Worm (Caenorhabditis elegans) whole organism, L2 larva: ENCODE results near the gene K07B1.4.

Experiments used
- C34F6.9 ChIP-seq: fragments of 150-350 bp; optimal IDR thresholded peaks from 2 replicates; lab custom pipeline; 2014; ENCODE audit warnings: missing biosample characterization, missing genetic modification characterization
- R02D3.7 ChIP-seq: fragments of 150-350 bp; optimal IDR thresholded peaks from 2 replicates; lab custom pipeline; 2014; ENCODE audit warnings: missing biosample characterization, missing genetic modification characterization
- Y55F3AM.14 ChIP-seq: fragments of 200-800 bp; sonication (Bioruptor generic); optimal IDR thresholded peaks from 2 replicates; lab custom pipeline; 2018; ENCODE audit warnings: mild to moderate bottlenecking, missing genetic modification characterization, missing compliant biosample characterization
- ZK546.5 ChIP-seq: sonication (generic microtip); optimal IDR thresholded peaks from 2 replicates; lab custom pipeline; 2017; ENCODE audit warnings: missing biosample characterization, missing genetic modification characterization
- aly-2 ChIP-seq: fragments of 150-350 bp; optimal IDR thresholded peaks from 2 replicates; lab custom pipeline; 2014; ENCODE audit warnings: missing biosample characterization, missing genetic modification characterization
- blmp-1 ChIP-seq: sonication (generic microtip); optimal IDR thresholded peaks from 2 replicates; lab custom pipeline; 2017; ENCODE audit warnings: missing genetic modification characterization, mild to moderate bottlenecking, missing compliant biosample characterization, antibody characterized with exemption, moderate library complexity; ENCODE audit not compliant: insufficient read depth
- ceh-16 ChIP-seq: fragments of 150-350 bp; optimal IDR thresholded peaks from 2 replicates; lab custom pipeline; 2014; ENCODE audit warnings: missing biosample characterization, missing genetic modification characterization
- ceh-82 ChIP-seq: fragments of 150-350 bp; optimal IDR thresholded peaks from 2 replicates; lab custom pipeline; 2014; ENCODE audit warnings: missing biosample characterization, missing genetic modification characterization
- crh-2 ChIP-seq: sonication (generic microtip); optimal IDR thresholded peaks from 2 replicates; lab custom pipeline; 2017; ENCODE audit warnings: missing biosample characterization, missing genetic modification characterization
- dmd-4 ChIP-seq: sonication (generic microtip); optimal IDR thresholded peaks from 2 replicates; lab custom pipeline; 2017; ENCODE audit warnings: missing biosample characterization, missing genetic modification characterization
- egl-27 ChIP-seq: sonication (generic microtip); optimal IDR thresholded peaks from 3 replicates; lab custom pipeline; 2017; ENCODE audit warnings: missing biosample characterization, missing genetic modification reagents, missing genetic modification characterization
- elt-1 ChIP-seq: fragments of 150-350 bp; optimal IDR thresholded peaks from 2 replicates; lab custom pipeline; 2014; ENCODE audit warnings: missing biosample characterization, missing genetic modification characterization
- elt-3 ChIP-seq: sonication (generic microtip); optimal IDR thresholded peaks from 2 replicates; lab custom pipeline; 2017; ENCODE audit warnings: missing biosample characterization, missing genetic modification characterization
- fos-1 ChIP-seq: fragments of 150-350 bp; optimal IDR thresholded peaks from 2 replicates; lab custom pipeline; 2014; ENCODE audit warnings: missing biosample characterization, missing genetic modification characterization
- lin-11 ChIP-seq: fragments of 150-350 bp; sonication (generic microtip); optimal IDR thresholded peaks from 2 replicates; lab custom pipeline; 2014; ENCODE audit warnings: missing biosample characterization, missing genetic modification characterization, inconsistent platforms, mixed read lengths
- lin-13 ChIP-seq: fragments of 150-350 bp; optimal IDR thresholded peaks from 2 replicates; lab custom pipeline; 2014; ENCODE audit warnings: missing biosample characterization, missing genetic modification reagents, missing genetic modification characterization
- lin-39 ChIP-seq: fragments of 150-350 bp; optimal IDR thresholded peaks from 2 replicates; lab custom pipeline; 2014; ENCODE audit warnings: missing biosample characterization, missing genetic modification reagents, missing genetic modification characterization
- lsy-2 ChIP-seq, 2 experiments: fragments of 150-350 bp in 1 of 2; sonication (generic microtip) in 1 of 2; optimal IDR thresholded peaks; 2 replicates each; lab custom pipeline; 2014 to 2017; ENCODE audit warnings: missing biosample characterization in 2 of 2, missing genetic modification characterization in 2 of 2
- mab-5 ChIP-seq: fragments of 150-350 bp; optimal IDR thresholded peaks from 2 replicates; lab custom pipeline; 2014; ENCODE audit warnings: missing biosample characterization, missing genetic modification characterization
- mdl-1 ChIP-seq, 2 experiments: fragments of 150-350 bp in 1 of 2; sonication (generic microtip) in 1 of 2; optimal IDR thresholded peaks; 2 replicates each; lab custom pipeline; 2017; ENCODE audit warnings: missing biosample characterization in 2 of 2, missing genetic modification characterization in 2 of 2
- nhr-10 ChIP-seq: sonication (generic microtip); optimal IDR thresholded peaks from 2 replicates; lab custom pipeline; 2017; ENCODE audit warnings: missing biosample characterization, missing genetic modification characterization
- nhr-12 ChIP-seq: fragments of 150-350 bp; optimal IDR thresholded peaks from 2 replicates; lab custom pipeline; 2014; ENCODE audit warnings: missing biosample characterization, missing genetic modification characterization
- nhr-129 ChIP-seq: fragments of 150-350 bp; optimal IDR thresholded peaks from 2 replicates; lab custom pipeline; 2014; ENCODE audit warnings: missing biosample characterization, missing genetic modification characterization
- nhr-21 ChIP-seq: fragments of 150-350 bp; optimal IDR thresholded peaks from 2 replicates; lab custom pipeline; 2014; ENCODE audit warnings: missing biosample characterization, missing genetic modification characterization
- nhr-23 ChIP-seq: fragments of 150-350 bp; optimal IDR thresholded peaks from 2 replicates; lab custom pipeline; 2014; ENCODE audit warnings: missing biosample characterization, missing genetic modification reagents, missing genetic modification characterization
- nhr-25 ChIP-seq: fragments of 150-350 bp; sonication (generic microtip); optimal IDR thresholded peaks from 3 replicates; lab custom pipeline; 2014; ENCODE audit warnings: missing biosample characterization, missing genetic modification characterization
- nhr-77 ChIP-seq: fragments of 150-350 bp; optimal IDR thresholded peaks from 2 replicates; lab custom pipeline; 2014; ENCODE audit warnings: missing biosample characterization, missing genetic modification characterization
- peb-1 ChIP-seq: fragments of 150-350 bp; optimal IDR thresholded peaks from 2 replicates; lab custom pipeline; 2014; ENCODE audit warnings: missing biosample characterization, missing genetic modification characterization
- sem-4 ChIP-seq: fragments of 150-350 bp; optimal IDR thresholded peaks from 2 replicates; lab custom pipeline; 2014; ENCODE audit warnings: missing biosample characterization, missing genetic modification reagents, missing genetic modification characterization
- skn-1 ChIP-seq: sonication (generic microtip); optimal IDR thresholded peaks from 2 replicates; lab custom pipeline; 2017; ENCODE audit warnings: missing biosample characterization, missing genetic modification characterization
- sma-3 ChIP-seq: sonication (generic microtip); optimal IDR thresholded peaks from 2 replicates; lab custom pipeline; 2016; ENCODE audit warnings: missing genetic modification reagents, missing genetic modification characterization, missing compliant biosample characterization
- sma-9 ChIP-seq, 2 experiments: fragments of 150-350 bp in 1 of 2; sonication (generic microtip) in 1 of 2; optimal IDR thresholded peaks; 2 replicates each; lab custom pipeline; 2014 to 2016; ENCODE audit warnings: missing genetic modification characterization in 2 of 2, mild to moderate bottlenecking in 1 of 2, missing biosample characterization in 1 of 2, missing compliant biosample characterization in 1 of 2, missing genetic modification reagents in 1 of 2, moderate library complexity in 1 of 2
- snpc-4 ChIP-seq: fragments of 150-350 bp; optimal IDR thresholded peaks from 2 replicates; lab custom pipeline; 2014; ENCODE audit warnings: missing biosample characterization, missing genetic modification characterization
- unc-55 ChIP-seq: fragments of 150-350 bp; sonication (generic microtip); optimal IDR thresholded peaks from 3 replicates; lab custom pipeline; 2014; ENCODE audit warnings: missing biosample characterization, missing genetic modification reagents, missing genetic modification characterization
- zag-1 ChIP-seq: fragments of 150-350 bp; optimal IDR thresholded peaks from 2 replicates; lab custom pipeline; 2014; ENCODE audit warnings: missing biosample characterization, missing genetic modification characterization
- ztf-1 ChIP-seq: fragments of 200-800 bp; sonication (Bioruptor generic); conservative IDR thresholded peaks from 2 replicates; pipeline ENCODE4 v1.3.6; 2022; ENCODE audit warnings: missing genetic modification characterization, missing compliant biosample characterization

K07B1.4 gene

ce11 chrV:9328670-9329069 lies at the start of gene K07B1.4:
Gene K07B1.4 (plus strand): TSS chrV:9328970.
- TF ChIP-seq lsy-2 (tag; optimal IDR thresholded peaks at IDR 0.05; lab: Kevin White, UChicago) (no peak), nhr-10 (no peak), lin-39 (tag; lab: Kevin White, UChicago) (no peak), nhr-23 (tag; lab: Kevin White, UChicago) (no peak), ZK546.5 (no peak), C34F6.9 (tag; lab: Kevin White, UChicago) (no peak)

- no peak for TF ChIP-seq zag-1 (tag; lab: Kevin White, UChicago)
These were observed 46.7 kb upstream of the K07B1.4 start, which contains the start of gene hlh-10 for ce11 chrV:9282110-9282509. Gene hlh-10 (minus strand): TSS chrV:9282210.

- no peak for TF ChIP-seq crh-2 (tag; lab: Kevin White, UChicago)
- TF ChIP-seq C34F6.9 (tag; lab: Kevin White, UChicago): no peak
- TF ChIP-seq nhr-129 (tag; lab: Kevin White, UChicago): no peak
- TF ChIP-seq sem-4 (tag; lab: Kevin White, UChicago): no peak
- no peak for TF ChIP-seq nhr-25 (tag; lab: Kevin White, UChicago)
- TF ChIP-seq zag-1 (tag; lab: Kevin White, UChicago): no peak
- TF ChIP-seq elt-1 (tag; lab: Kevin White, UChicago): no peak
- no peak for TF ChIP-seq fos-1 (tag; lab: Kevin White, UChicago)
- no peak for TF ChIP-seq sma-9 (GFP tag; optimal IDR thresholded peaks at IDR 0.05; lab: Kevin White, UChicago)
- no peak for TF ChIP-seq sma-9 (tag; optimal IDR thresholded peaks at IDR 0.05; lab: Kevin White, UChicago)
- no peak for TF ChIP-seq blmp-1 (tag; lab: Kevin White, UChicago)
- no peak for TF ChIP-seq lin-39 (tag; lab: Kevin White, UChicago)
- TF ChIP-seq ztf-1 (GFP tag; lab: Robert Waterston, UW): no peak
- TF ChIP-seq mdl-1 (tag; optimal IDR thresholded peaks at IDR 0.05; lab: Kevin White, UChicago): no peak
- TF ChIP-seq Y55F3AM.14: no peak
- TF ChIP-seq ceh-16 (tag; lab: Kevin White, UChicago): no peak
These were observed 45.3 kb upstream of the K07B1.4 start for ce11 chrV:9283452-9283851.

- TF ChIP-seq elt-1 (tag; lab: Kevin White, UChicago) (no peak), peb-1 (tag; lab: Kevin White, UChicago) (peak; percentile 17), ztf-1 (GFP tag; lab: Robert Waterston, UW) (no peak)
These were observed 41.3 kb upstream of the K07B1.4 start, which contains the start of gene lron-2 for ce11 chrV:9287460-9287859. Gene lron-2 (minus strand): TSS chrV:9287560.

ce11 chrV:9291919-9292318 lies 36.9 kb upstream of the K07B1.4 start, which contains the start of gene ZK682.7:
Gene ZK682.7 (minus strand): TSS chrV:9292165.
- TF ChIP-seq nhr-23 (tag; lab: Kevin White, UChicago) (no peak), lin-11 (no peak), lin-13 (no peak), snpc-4 (tag; lab: Kevin White, UChicago) (no peak), elt-3 (tag; lab: Kevin White, UChicago) (no peak), egl-27 (tag; lab: Kevin White, UChicago) (no peak), sma-3 (GFP tag; lab: Kevin White, UChicago) (no peak), skn-1 (tag; lab: Kevin White, UChicago) (no peak), aly-2 (tag; lab: Kevin White, UChicago) (no peak)

ce11 chrV:9293359-9293758 lies 35.4 kb upstream of the K07B1.4 start:
- TF ChIP-seq snpc-4 (tag; lab: Kevin White, UChicago) (no peak), nhr-21 (tag; lab: Kevin White, UChicago) (peak; percentile 3), R02D3.7 (no peak), ceh-16 (tag; lab: Kevin White, UChicago) (no peak), lin-13 (no peak), nhr-23 (tag; lab: Kevin White, UChicago) (no peak), C34F6.9 (tag; lab: Kevin White, UChicago) (no peak), nhr-10 (no peak), unc-55 (GFP tag; lab: Kevin White, UChicago) (peak; percentile 29), aly-2 (tag; lab: Kevin White, UChicago) (no peak), dmd-4 (no peak), nhr-25 (tag; lab: Kevin White, UChicago) (no peak), lin-11 (peak; percentile 28), ceh-82 (tag; lab: Kevin White, UChicago) (no peak), sem-4 (tag; lab: Kevin White, UChicago) (no peak), ztf-1 (GFP tag; lab: Robert Waterston, UW) (no peak), lin-39 (tag; lab: Kevin White, UChicago) (no peak), zag-1 (tag; lab: Kevin White, UChicago) (peak; percentile 17), nhr-129 (tag; lab: Kevin White, UChicago) (no peak), nhr-12 (tag; lab: Kevin White, UChicago) (no peak), skn-1 (tag; lab: Kevin White, UChicago) (no peak), nhr-77 (tag; lab: Kevin White, UChicago) (no peak), crh-2 (tag; lab: Kevin White, UChicago) (no peak), mab-5 (tag; lab: Kevin White, UChicago) (no peak)
